ENCODE assay signal across 8 worm cellular contexts in the genomic region with DNA sequence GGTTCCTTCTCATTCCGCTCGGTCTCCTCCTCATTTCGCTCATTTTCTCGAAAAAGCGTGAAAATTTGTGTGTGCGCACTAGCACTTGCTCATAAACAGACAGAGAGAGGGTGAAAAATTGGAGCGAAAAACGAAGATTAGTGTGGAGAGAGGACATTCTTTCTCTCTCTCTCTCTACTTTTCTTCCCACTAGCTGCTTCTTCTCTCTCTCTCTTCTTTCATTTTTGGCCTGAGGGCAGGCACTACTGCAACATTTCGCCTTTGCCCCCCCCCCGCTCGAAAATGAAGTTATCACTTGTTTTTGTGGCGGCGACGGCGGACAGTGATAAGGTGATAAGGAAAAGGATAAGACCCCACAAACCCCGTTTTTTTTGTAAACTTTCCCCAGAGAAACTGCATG.
TF ChIP-seq lines count a peak whose summit lies in the region.

No protein-coding gene starts in this region.

TF ChIP-seq in whole organism, L1 larva, 84 proteins besides CTCF, POLR2A, EP300 and RAD21 (continues in another document):
- TF ChIP-seq ama-1 (optimal IDR thresholded peaks at IDR 0.05; lab: Kevin White, UChicago): no peak
- TF ChIP-seq ets-5 (GFP tag; IDR thresholded peaks at IDR 0.05; lab: Robert Waterston, UW): no peak
- no peak for TF ChIP-seq snpc-4 (tag; optimal IDR thresholded peaks at IDR 0.05; lab: Kevin White, UChicago)
- no peak for TF ChIP-seq F16B12.6 (tag; optimal IDR thresholded peaks at IDR 0.05; lab: Kevin White, UChicago)
- no peak for TF ChIP-seq efl-3 (GFP tag; optimal IDR thresholded peaks at IDR 0.05; lab: Kevin White, UChicago)
- no peak for TF ChIP-seq sox-4 (tag; optimal IDR thresholded peaks at IDR 0.05; lab: Kevin White, UChicago)
- no peak for TF ChIP-seq sptf-1 (tag; optimal IDR thresholded peaks at IDR 0.05; lab: Kevin White, UChicago)
- TF ChIP-seq efl-1 (optimal IDR thresholded peaks at IDR 0.05; lab: Kevin White, UChicago): peak in 1 of 2 experiments; percentile 10
- peak in 1 of 2 experiments; percentile 50 for TF ChIP-seq efl-1 (GFP tag; optimal IDR thresholded peaks at IDR 0.05 in 1 of 2; lab: Kevin White, UChicago)
- no peak for TF ChIP-seq aly-2 (tag; optimal IDR thresholded peaks at IDR 0.05; lab: Kevin White, UChicago)
- TF ChIP-seq nhr-19 (GFP tag; conservative IDR thresholded peaks at IDR 0.05; lab: Robert Waterston, UW): no peak

TF ChIP-seq in whole organism, L2 larva, 48 proteins besides CTCF, POLR2A, EP300 and RAD21 (continues in another document):
- peak; percentile 34 for TF ChIP-seq C34F6.9 (tag; optimal IDR thresholded peaks at IDR 0.05; lab: Kevin White, UChicago)
- no peak for TF ChIP-seq nhr-77 (tag; optimal IDR thresholded peaks at IDR 0.05; lab: Kevin White, UChicago)
- TF ChIP-seq nhr-129 (tag; optimal IDR thresholded peaks at IDR 0.05; lab: Kevin White, UChicago): peak; percentile 41
- no peak for TF ChIP-seq aly-2 (tag; optimal IDR thresholded peaks at IDR 0.05; lab: Kevin White, UChicago)
- TF ChIP-seq crh-2 (tag; optimal IDR thresholded peaks at IDR 0.05; lab: Kevin White, UChicago): peak; percentile 49
- TF ChIP-seq ama-1 (optimal IDR thresholded peaks at IDR 0.05; lab: Kevin White, UChicago): no peak
- peak; percentile 62 for TF ChIP-seq gmeb-1 (tag; optimal IDR thresholded peaks at IDR 0.05; lab: Kevin White, UChicago)
- peak; percentile 16 for TF ChIP-seq sma-9 (GFP tag; optimal IDR thresholded peaks at IDR 0.05; lab: Kevin White, UChicago)
- TF ChIP-seq sma-9 (tag; optimal IDR thresholded peaks at IDR 0.05; lab: Kevin White, UChicago): no peak
- no peak for TF ChIP-seq unc-39 (tag; optimal IDR thresholded peaks at IDR 0.05; lab: Kevin White, UChicago)
- no peak for TF ChIP-seq nhr-11 (tag; optimal IDR thresholded peaks at IDR 0.05; lab: Kevin White, UChicago)

TF ChIP-seq in whole organism, L3 larva, 47 proteins besides CTCF, POLR2A, EP300 and RAD21 (continues in another document):
- TF ChIP-seq nfya-1 (tag; optimal IDR thresholded peaks at IDR 0.05; lab: Kevin White, UChicago; ENCODE audit: insufficient read depth): peak; percentile 54
- no peak for TF ChIP-seq zag-1 (tag; optimal IDR thresholded peaks at IDR 0.05; lab: Kevin White, UChicago)
- TF ChIP-seq ztf-11 (tag; optimal IDR thresholded peaks at IDR 0.05; lab: Kevin White, UChicago): no peak
- TF ChIP-seq lin-39 (tag; optimal IDR thresholded peaks at IDR 0.05; lab: Kevin White, UChicago): peak; percentile 35
- no peak for TF ChIP-seq ZK546.5 (tag; optimal IDR thresholded peaks at IDR 0.05; lab: Kevin White, UChicago)
- peak; percentile 94 for TF ChIP-seq elt-2 (tag; optimal IDR thresholded peaks at IDR 0.05; lab: Kevin White, UChicago)
- no peak for TF ChIP-seq nhr-77 (tag; optimal IDR thresholded peaks at IDR 0.05; lab: Kevin White, UChicago)
- TF ChIP-seq hmg-11 (tag; optimal IDR thresholded peaks at IDR 0.05; lab: Kevin White, UChicago): no peak
- no peak for TF ChIP-seq unc-39 (tag; optimal IDR thresholded peaks at IDR 0.05; lab: Kevin White, UChicago)
- TF ChIP-seq fos-1 (tag; optimal IDR thresholded peaks at IDR 0.05; lab: Kevin White, UChicago): no peak
- peak; percentile 14 for TF ChIP-seq lin-15B (tag; optimal IDR thresholded peaks at IDR 0.05; lab: Kevin White, UChicago)

TF ChIP-seq in whole organism, L4 larva, 104 proteins besides CTCF, POLR2A, EP300 and RAD21 (continues in another document):
- no peak for TF ChIP-seq madf-5 (GFP tag; IDR thresholded peaks at IDR 0.05; lab: Robert Waterston, UW)
- no peak for TF ChIP-seq F44E2.7 (GFP tag; IDR thresholded peaks at IDR 0.05; lab: Robert Waterston, UW)
- TF ChIP-seq dmd-9 (GFP tag; IDR thresholded peaks at IDR 0.05; lab: Robert Waterston, UW): no peak
- peak; percentile 72 for TF ChIP-seq hlh-11 (tag; optimal IDR thresholded peaks at IDR 0.05; lab: Kevin White, UChicago)
- peak; percentile 53 for TF ChIP-seq dve-1 (tag; optimal IDR thresholded peaks at IDR 0.05; lab: Kevin White, UChicago; ENCODE audit: insufficient read depth)
- TF ChIP-seq lin-38 (GFP tag; IDR thresholded peaks at IDR 0.05; lab: Robert Waterston, UW): 0 out of 2 replicates have a peak, but pooled peaks have one; percentile 32
- no peak for TF ChIP-seq lin-13 (GFP tag; optimal IDR thresholded peaks at IDR 0.05; lab: Kevin White, UChicago)
- no peak for TF ChIP-seq daf-16 (GFP tag; optimal IDR thresholded peaks at IDR 0.05; lab: Kevin White, UChicago)
- TF ChIP-seq daf-16 (tag; optimal IDR thresholded peaks at IDR 0.05; lab: Kevin White, UChicago): peak; percentile 81
- no peak for TF ChIP-seq aha-1 (tag; lab: Kevin White, UChicago)
- no peak for TF ChIP-seq nhr-237 (tag; optimal IDR thresholded peaks at IDR 0.05; lab: Kevin White, UChicago)

TF ChIP-seq in whole organism, early embryonic, 17 proteins besides CTCF, POLR2A, EP300 and RAD21:
- TF ChIP-seq F13C5.2 (tag; optimal IDR thresholded peaks at IDR 0.05; lab: Kevin White, UChicago): peak; percentile 29
- no peak for TF ChIP-seq ceh-13 (GFP tag; optimal IDR thresholded peaks at IDR 0.05; lab: Kevin White, UChicago)

TF ChIP-seq in whole organism, late embryonic, 69 proteins besides CTCF, POLR2A, EP300 and RAD21 (continues in another document):
- no peak for TF ChIP-seq ceh-30 (tag; optimal IDR thresholded peaks at IDR 0.05; lab: Kevin White, UChicago)
- TF ChIP-seq hlh-6 (tag; optimal IDR thresholded peaks at IDR 0.05; lab: Kevin White, UChicago): no peak
- no peak for TF ChIP-seq mec-3 (tag; optimal IDR thresholded peaks at IDR 0.05; lab: Kevin White, UChicago; ENCODE audit: borderline replicate concordance)
- no peak for TF ChIP-seq pat-9 (tag; optimal IDR thresholded peaks at IDR 0.05; lab: Kevin White, UChicago)
- TF ChIP-seq ceh-31 (tag; optimal IDR thresholded peaks at IDR 0.05; lab: Kevin White, UChicago): peak; percentile 21
- TF ChIP-seq ceh-22 (tag; optimal IDR thresholded peaks at IDR 0.05; lab: Kevin White, UChicago): no peak
- no peak for TF ChIP-seq ceh-9 (tag; optimal IDR thresholded peaks at IDR 0.05; lab: Kevin White, UChicago)
- TF ChIP-seq pha-2 (tag; optimal IDR thresholded peaks at IDR 0.05; lab: Kevin White, UChicago): no peak
- TF ChIP-seq ahr-1 (tag; optimal IDR thresholded peaks at IDR 0.05; lab: Kevin White, UChicago): no peak
- no peak for TF ChIP-seq fkh-10 (GFP tag; optimal IDR thresholded peaks at IDR 0.05; lab: Kevin White, UChicago)
- TF ChIP-seq T23F11.4 (GFP tag; optimal IDR thresholded peaks at IDR 0.05; lab: Kevin White, UChicago): no peak
- no peak for TF ChIP-seq sox-4 (tag; optimal IDR thresholded peaks at IDR 0.05; lab: Kevin White, UChicago)
- no peak for TF ChIP-seq lin-11 (tag; optimal IDR thresholded peaks at IDR 0.05; lab: Kevin White, UChicago)
- TF ChIP-seq rnt-1 (tag; optimal IDR thresholded peaks at IDR 0.05; lab: Kevin White, UChicago): no peak
- TF ChIP-seq hlh-8 (tag; optimal IDR thresholded peaks at IDR 0.05; lab: Kevin White, UChicago): no peak
- no peak for TF ChIP-seq C38D4.7 (GFP tag; optimal IDR thresholded peaks at IDR 0.05; lab: Kevin White, UChicago)

TF ChIP-seq in whole organism, mixed stage, embryonic, 35 proteins besides CTCF, POLR2A, EP300 and RAD21:
- no peak for TF ChIP-seq flh-1 (GFP tag; optimal IDR thresholded peaks at IDR 0.05; lab: Kevin White, UChicago)
- TF ChIP-seq drap-1 (GFP tag; optimal IDR thresholded peaks at IDR 0.05; lab: Kevin White, UChicago): no peak
- TF ChIP-seq mls-2 (tag; optimal IDR thresholded peaks at IDR 0.05; lab: Kevin White, UChicago): peak; percentile 29
- no peak for TF ChIP-seq ceh-43 (GFP tag; optimal IDR thresholded peaks at IDR 0.05; lab: Kevin White, UChicago)
- peak; percentile 0 for TF ChIP-seq unc-120 (tag; optimal IDR thresholded peaks at IDR 0.05; lab: Kevin White, UChicago; ENCODE audit: poor library complexity, severe bottlenecking)
- no peak for TF ChIP-seq elt-3 (tag; optimal IDR thresholded peaks at IDR 0.05; lab: Kevin White, UChicago)
- peak; percentile 39 for TF ChIP-seq M03D4.4 (tag; optimal IDR thresholded peaks at IDR 0.05; lab: Kevin White, UChicago)
- no peak for TF ChIP-seq nhr-76 (tag; optimal IDR thresholded peaks at IDR 0.05; lab: Kevin White, UChicago)
- TF ChIP-seq ces-1 (GFP tag; optimal IDR thresholded peaks at IDR 0.05; lab: Kevin White, UChicago): peak; percentile 63
- no peak for TF ChIP-seq lin-32 (GFP tag; optimal IDR thresholded peaks at IDR 0.05; lab: Kevin White, UChicago)
- no peak for TF ChIP-seq hlh-1 (tag; optimal IDR thresholded peaks at IDR 0.05; lab: Kevin White, UChicago)

TF ChIP-seq in whole organism, young adult, 124 proteins besides CTCF, POLR2A, EP300 and RAD21 (continues in another document):
- TF ChIP-seq mel-28 (tag; optimal IDR thresholded peaks at IDR 0.05; lab: Kevin White, UChicago; ENCODE audit: borderline replicate concordance) (no peak), dox-1 (GFP tag; IDR thresholded peaks at IDR 0.05; lab: Robert Waterston, UW) (peak; percentile 53), ceh-40 (GFP tag; IDR thresholded peaks at IDR 0.05; lab: Robert Waterston, UW) (no peak), ztf-26 (tag; optimal IDR thresholded peaks at IDR 0.05; lab: Kevin White, UChicago) (no peak), tbx-9 (tag; optimal IDR thresholded peaks at IDR 0.05; lab: Kevin White, UChicago; ENCODE audit: borderline replicate concordance) (no peak), ekl-4 (GFP tag; IDR thresholded peaks at IDR 0.05; lab: Robert Waterston, UW) (no peak), athp-1 (tag; optimal IDR thresholded peaks at IDR 0.05; lab: Kevin White, UChicago) (no peak), ceh-79 (tag; optimal IDR thresholded peaks at IDR 0.05; lab: Kevin White, UChicago) (no peak), tbp1 (GFP tag; optimal IDR thresholded peaks at IDR 0.05; lab: Kevin White, UChicago) (no peak), nhr-80 (tag; optimal IDR thresholded peaks at IDR 0.05; lab: Kevin White, UChicago) (peak; percentile 91), B0019.2 (GFP tag; conservative IDR thresholded peaks at IDR 0.05; lab: Robert Waterston, UW) (no peak), snpc-4 (GFP tag; optimal IDR thresholded peaks at IDR 0.05; lab: Kevin White, UChicago) (no peak), snpc-4 (tag; optimal IDR thresholded peaks at IDR 0.05; lab: Kevin White, UChicago) (no peak), C17E4.6 (GFP tag; IDR thresholded peaks at IDR 0.05; lab: Robert Waterston, UW) (no peak), cebp-2 (GFP tag; IDR thresholded peaks at IDR 0.05; lab: Robert Waterston, UW) (no peak), atf-7 (tag; optimal IDR thresholded peaks at IDR 0.05; lab: Kevin White, UChicago) (no peak), attf-5 (GFP tag; optimal IDR thresholded peaks at IDR 0.05; lab: Kevin White, UChicago) (peak; percentile 26), nhr-90 (tag; optimal IDR thresholded peaks at IDR 0.05; lab: Kevin White, UChicago) (peak; percentile 34), hmg-1.2 (GFP tag; IDR thresholded peaks at IDR 0.05; lab: Robert Waterston, UW) (peak; percentile 8; the same call in 1 of the 2 replicates), chd-7 (tag; optimal IDR thresholded peaks at IDR 0.05; lab: Kevin White, UChicago) (no peak), cebp-1 (GFP tag; IDR thresholded peaks at IDR 0.05; lab: Robert Waterston, UW) (no peak), cebp-1 (tag; optimal IDR thresholded peaks at IDR 0.05; lab: Kevin White, UChicago) (peak; percentile 43), ets-4 (GFP tag; optimal IDR thresholded peaks at IDR 0.05; lab: Kevin White, UChicago) (peak; percentile 47), zfh-2 (GFP tag; conservative IDR thresholded peaks at IDR 0.05; lab: Robert Waterston, UW) (peak; percentile 66)
